Worm (Caenorhabditis elegans) whole organism, mixed stage, embryonic: ENCODE results near the gene F20B6.5.

Experiments
- M03D4.4 ChIP-seq: sonication (generic microtip); optimal IDR thresholded peaks from 2 replicates; lab custom pipeline; 2017; ENCODE audit warnings: mild to moderate bottlenecking, missing genetic modification characterization, missing compliant biosample characterization
- blmp-1 ChIP-seq: fragments of 150-350 bp; optimal IDR thresholded peaks from 2 replicates; lab custom pipeline; 2014; ENCODE audit warnings: missing biosample characterization, missing genetic modification characterization
- ceh-43 ChIP-seq: fragments of 200-800 bp; sonication (Bioruptor generic); optimal IDR thresholded peaks from 2 replicates; lab custom pipeline; 2018; ENCODE audit warnings: mild to moderate bottlenecking, missing genetic modification characterization, moderate library complexity, missing compliant biosample characterization
- ceh-83 ChIP-seq: fragments of 200-800 bp; sonication (Bioruptor generic); optimal IDR thresholded peaks from 2 replicates; lab custom pipeline; 2018; ENCODE audit warnings: mild to moderate bottlenecking, missing genetic modification characterization, missing compliant biosample characterization
- ces-1 ChIP-seq: fragments of 150-350 bp; optimal IDR thresholded peaks from 2 replicates; lab custom pipeline; 2014; ENCODE audit warnings: missing biosample characterization, missing genetic modification reagents, missing genetic modification characterization
- cnd-1 ChIP-seq: fragments of 200-800 bp; sonication (Bioruptor generic); optimal IDR thresholded peaks from 2 replicates; lab custom pipeline; 2018; ENCODE audit warnings: mild to moderate bottlenecking, missing genetic modification characterization, missing compliant biosample characterization
- drap-1 ChIP-seq: fragments of 200-800 bp; sonication (Bioruptor generic); optimal IDR thresholded peaks from 3 replicates; lab custom pipeline; 2018; ENCODE audit warnings: mild to moderate bottlenecking, missing genetic modification characterization, missing compliant biosample characterization
- elt-1 ChIP-seq: sonication (generic microtip); optimal IDR thresholded peaks from 2 replicates; lab custom pipeline; 2017; ENCODE audit warnings: missing genetic modification characterization, mild to moderate bottlenecking, missing compliant biosample characterization, antibody characterized with exemption, moderate library complexity, borderline replicate concordance; ENCODE audit not compliant: insufficient read depth
- elt-3 ChIP-seq: fragments of 150-350 bp; optimal IDR thresholded peaks from 2 replicates; lab custom pipeline; 2014; ENCODE audit warnings: missing biosample characterization, missing genetic modification characterization
- flh-1 ChIP-seq: fragments of 200-800 bp; sonication (Bioruptor generic); optimal IDR thresholded peaks from 2 replicates; lab custom pipeline; 2018; ENCODE audit warnings: mild to moderate bottlenecking, missing genetic modification characterization, moderate library complexity, missing compliant biosample characterization
- ham-2 ChIP-seq: fragments of 200-800 bp; sonication (Bioruptor generic); optimal IDR thresholded peaks from 2 replicates; lab custom pipeline; 2018; ENCODE audit warnings: mild to moderate bottlenecking, missing genetic modification characterization, missing compliant biosample characterization
- hlh-1 ChIP-seq: fragments of 150-350 bp; optimal IDR thresholded peaks from 2 replicates; lab custom pipeline; 2014; ENCODE audit warnings: missing biosample characterization, missing genetic modification reagents, missing genetic modification characterization
- lsy-2 ChIP-seq: fragments of 150-350 bp; optimal IDR thresholded peaks from 2 replicates; lab custom pipeline; 2014; ENCODE audit warnings: missing biosample characterization, missing genetic modification characterization
- mab-5 ChIP-seq: fragments of 150-350 bp; optimal IDR thresholded peaks from 2 replicates; lab custom pipeline; 2014; ENCODE audit warnings: missing biosample characterization, missing genetic modification characterization
- mep-1 ChIP-seq: fragments of 150-350 bp; optimal IDR thresholded peaks from 2 replicates; lab custom pipeline; 2017; ENCODE audit warnings: missing biosample characterization, missing genetic modification reagents, missing genetic modification characterization, inconsistent platforms
- mls-2 ChIP-seq: sonication (generic microtip); optimal IDR thresholded peaks from 2 replicates; lab custom pipeline; 2016; ENCODE audit warnings: mild to moderate bottlenecking, missing genetic modification characterization, moderate library complexity, missing compliant biosample characterization
- nhr-12 ChIP-seq: fragments of 150-350 bp; optimal IDR thresholded peaks from 2 replicates; lab custom pipeline; 2014; ENCODE audit warnings: missing biosample characterization, missing genetic modification characterization
- nhr-2 ChIP-seq: fragments of 150-350 bp; optimal IDR thresholded peaks from 2 replicates; lab custom pipeline; 2014; ENCODE audit warnings: missing biosample characterization, missing genetic modification characterization
- nhr-237 ChIP-seq: fragments of 150-350 bp; optimal IDR thresholded peaks from 2 replicates; lab custom pipeline; 2014; ENCODE audit warnings: missing biosample characterization, missing genetic modification characterization
- nhr-28 ChIP-seq: fragments of 150-350 bp; optimal IDR thresholded peaks from 2 replicates; lab custom pipeline; 2014; ENCODE audit warnings: missing biosample characterization, missing genetic modification characterization
- pha-4 ChIP-seq: fragments of 150-350 bp; optimal IDR thresholded peaks from 2 replicates; lab custom pipeline; 2018; ENCODE audit warnings: missing biosample characterization, missing genetic modification reagents, missing genetic modification characterization
- sem-2 ChIP-seq: fragments of 200-800 bp; sonication (Bioruptor generic); optimal IDR thresholded peaks from 2 replicates; lab custom pipeline; 2018; ENCODE audit warnings: mild to moderate bottlenecking, missing genetic modification characterization, missing compliant biosample characterization
- snpc-4 ChIP-seq: fragments of 150-350 bp; optimal IDR thresholded peaks from 2 replicates; lab custom pipeline; 2014; ENCODE audit warnings: missing biosample characterization, missing genetic modification characterization
- sptf-1 ChIP-seq: sonication (generic microtip); optimal IDR thresholded peaks from 2 replicates; lab custom pipeline; 2017; ENCODE audit warnings: mild to moderate bottlenecking, missing genetic modification characterization, moderate library complexity, missing compliant biosample characterization
- tbx-8 ChIP-seq: fragments of 200-800 bp; sonication (Bioruptor generic); optimal IDR thresholded peaks from 2 replicates; lab custom pipeline; 2018; ENCODE audit warnings: mild to moderate bottlenecking, missing genetic modification characterization, moderate library complexity, missing compliant biosample characterization
- unc-120 ChIP-seq: sonication (generic microtip); optimal IDR thresholded peaks from 2 replicates; lab custom pipeline; 2017; ENCODE audit warnings: missing genetic modification characterization, missing compliant biosample characterization; ENCODE audit not compliant: poor library complexity, severe bottlenecking
- unc-39 ChIP-seq: fragments of 150-350 bp; optimal IDR thresholded peaks from 2 replicates; lab custom pipeline; 2014; ENCODE audit warnings: missing biosample characterization, missing genetic modification characterization
- unc-62 ChIP-seq: fragments of 150-350 bp; optimal IDR thresholded peaks from 2 replicates; lab custom pipeline; 2014; ENCODE audit warnings: missing biosample characterization, missing genetic modification reagents, missing genetic modification characterization
- zip-8 ChIP-seq: fragments of 150-350 bp; optimal IDR thresholded peaks from 2 replicates; lab custom pipeline; 2014; ENCODE audit warnings: missing biosample characterization, missing genetic modification characterization
- ztf-11 ChIP-seq: fragments of 150-350 bp; optimal IDR thresholded peaks from 2 replicates; lab custom pipeline; 2014; ENCODE audit warnings: missing biosample characterization, missing genetic modification characterization

F20B6.5 gene

DNA sequence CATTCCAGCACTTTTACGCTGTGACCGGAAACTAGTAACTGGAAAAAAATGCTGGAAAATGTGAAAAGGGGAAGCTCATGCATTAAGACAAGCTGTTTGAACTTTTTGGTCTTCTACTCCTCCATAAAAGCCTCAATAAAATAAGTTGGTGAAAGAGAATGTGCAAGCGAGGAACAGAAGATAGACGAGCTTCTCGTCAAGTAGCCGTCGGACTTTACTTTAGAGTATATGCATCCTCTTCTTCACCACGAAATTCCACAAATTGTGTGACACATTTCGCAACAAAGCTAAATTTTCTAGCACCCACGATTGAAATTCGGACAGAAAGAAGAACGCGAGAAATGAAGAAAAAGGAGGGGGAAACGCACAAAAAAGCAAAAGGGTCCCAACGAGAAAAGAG, 39.8 kb downstream of the F20B6.5 start:
- TF ChIP-seq lsy-2 (tag; lab: Kevin White, UChicago), result no peak
- no peak for TF ChIP-seq tbx-8 (GFP tag; lab: Kevin White, UChicago)
- no peak for TF ChIP-seq flh-1 (GFP tag; lab: Kevin White, UChicago)
- no peak for TF ChIP-seq nhr-12 (tag; lab: Kevin White, UChicago)
- no peak for TF ChIP-seq ces-1 (GFP tag; lab: Kevin White, UChicago)
- TF ChIP-seq pha-4 (tag; lab: Kevin White, UChicago), result no peak
- no peak for TF ChIP-seq sem-2 (GFP tag; lab: Kevin White, UChicago)
- no peak for TF ChIP-seq M03D4.4 (tag; lab: Kevin White, UChicago)
- TF ChIP-seq mep-1, result no peak

DNA sequence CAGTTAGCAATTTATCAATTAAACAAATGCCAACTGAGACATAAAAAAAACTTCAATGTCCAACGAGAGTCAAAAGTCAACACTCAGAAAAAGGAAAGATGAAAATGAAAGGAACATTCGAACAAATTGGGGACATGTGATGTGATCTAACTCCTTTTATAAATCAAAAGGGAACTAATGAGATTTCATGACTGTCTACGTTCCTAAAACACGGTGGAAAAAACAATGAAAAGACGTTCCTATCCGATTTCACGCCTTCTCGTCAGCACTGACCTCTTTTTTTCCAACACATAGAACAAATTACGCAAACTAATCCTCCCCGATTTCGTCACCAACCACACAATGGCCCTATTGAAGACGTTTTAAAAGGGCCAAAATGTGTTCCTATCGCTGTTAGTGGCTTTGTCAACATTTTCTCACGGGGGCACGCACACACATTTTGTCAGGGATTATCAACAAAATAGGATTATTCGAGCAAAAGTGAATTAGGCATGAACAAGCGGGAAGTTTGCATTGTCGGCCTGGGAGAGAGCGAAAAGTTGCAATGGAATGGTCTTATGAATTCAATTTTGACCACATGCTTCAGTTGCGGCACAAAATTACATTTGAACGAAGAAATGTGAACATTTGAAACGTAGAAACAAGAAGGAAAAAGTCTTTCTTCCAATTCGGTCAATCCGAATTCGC, 40.4 kb downstream of the F20B6.5 start:
- TF ChIP-seq ces-1 (GFP tag; lab: Kevin White, UChicago) (peak; percentile 90), elt-1 (tag; lab: Kevin White, UChicago) (no peak)

DNA sequence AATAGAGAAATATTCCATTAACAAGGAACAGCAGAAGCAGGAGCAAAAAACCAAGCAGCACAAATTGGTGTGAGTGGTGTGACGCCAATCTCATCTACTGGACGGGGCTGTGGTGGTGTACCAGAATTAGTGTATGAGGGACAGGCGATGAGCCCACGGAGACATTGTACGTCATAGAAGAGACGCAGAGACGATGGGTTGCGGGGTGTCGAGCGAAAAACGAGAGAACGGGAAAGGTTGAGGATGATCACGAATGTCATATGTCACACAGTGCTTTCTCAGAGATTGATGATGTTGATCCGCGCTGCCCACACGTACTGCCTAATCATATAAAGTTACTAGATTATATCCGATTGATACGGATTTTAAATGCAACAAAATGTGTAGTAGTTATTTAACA, 41.8 kb downstream of the F20B6.5 start:
- TF ChIP-seq unc-62 (GFP tag; lab: Kevin White, UChicago) (peak; percentile 95), tbx-8 (GFP tag; lab: Kevin White, UChicago) (no peak), ceh-83 (GFP tag; lab: Kevin White, UChicago) (no peak), elt-3 (tag; lab: Kevin White, UChicago) (no peak), ham-2 (GFP tag; lab: Kevin White, UChicago) (no peak), hlh-1 (peak; percentile 89), nhr-28 (tag; lab: Kevin White, UChicago) (no peak), mls-2 (tag; lab: Kevin White, UChicago) (peak; percentile 5), zip-8 (no peak), elt-1 (tag; lab: Kevin White, UChicago) (no peak), snpc-4 (tag; lab: Kevin White, UChicago) (no peak), unc-120 (peak; percentile 29), nhr-237 (no peak), unc-39 (tag; lab: Kevin White, UChicago) (no peak), cnd-1 (tag; lab: Kevin White, UChicago) (no peak), blmp-1 (tag; lab: Kevin White, UChicago) (no peak), flh-1 (GFP tag; lab: Kevin White, UChicago) (no peak), ces-1 (GFP tag; lab: Kevin White, UChicago) (peak; percentile 30), nhr-2 (tag; lab: Kevin White, UChicago) (peak; percentile 16), lsy-2 (tag; lab: Kevin White, UChicago) (no peak), sptf-1 (no peak), mab-5 (tag; lab: Kevin White, UChicago) (no peak), mep-1 (no peak), drap-1 (GFP tag; lab: Kevin White, UChicago) (peak; percentile 32)

DNA sequence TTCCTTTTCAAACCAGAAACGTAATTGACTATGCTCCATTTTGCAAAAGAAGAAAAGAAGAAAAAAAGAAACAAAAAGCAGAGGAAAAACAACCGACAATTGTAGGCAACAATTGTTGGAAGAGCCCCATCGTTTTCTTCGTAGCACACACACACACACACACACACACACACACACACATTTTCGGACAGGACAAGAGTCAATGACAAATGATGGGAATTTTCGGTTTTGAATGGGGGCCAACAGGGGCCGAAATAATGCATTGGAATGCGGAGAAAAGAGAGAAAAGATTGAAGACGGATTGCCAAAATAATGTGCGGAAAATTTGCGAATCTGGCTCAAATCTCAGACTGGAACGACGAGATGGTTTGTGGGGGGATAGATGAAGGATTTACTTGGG, 44.9 kb downstream of the F20B6.5 start:
- TF ChIP-seq hlh-1 (peak; percentile 2), blmp-1 (tag; lab: Kevin White, UChicago) (no peak)

ce11 chrX:4153343-4153742, 46.4 kb downstream of the F20B6.5 start, which contains the start of gene nck-1:
nck-1 (minus strand) TSS chrX:4153443.
- no peak for TF ChIP-seq ham-2 (GFP tag; lab: Kevin White, UChicago)
- TF ChIP-seq ceh-83 (GFP tag; lab: Kevin White, UChicago), result no peak
- TF ChIP-seq drap-1 (GFP tag; lab: Kevin White, UChicago), result no peak
- no peak for TF ChIP-seq M03D4.4 (tag; lab: Kevin White, UChicago)
- no peak for TF ChIP-seq mab-5 (tag; lab: Kevin White, UChicago)
- TF ChIP-seq nhr-237, result no peak

- TF ChIP-seq drap-1 (GFP tag; lab: Kevin White, UChicago) (peak; percentile 17), ztf-11 (tag; lab: Kevin White, UChicago) (no peak), elt-1 (tag; lab: Kevin White, UChicago) (no peak), blmp-1 (tag; lab: Kevin White, UChicago) (no peak), ceh-43 (GFP tag; lab: Kevin White, UChicago) (no peak), elt-3 (tag; lab: Kevin White, UChicago) (no peak)
Measured at ce11 chrX:4151206-4151605, 48.5 kb downstream of the F20B6.5 start.
